Fruit fly (Drosophila melanogaster): Measurements from ENCODE around the gene CG8907.
A peak's percentile ranks its signal among the peaks of the same experiment; 100 is the strongest.

The CG8907 gene

DNA sequence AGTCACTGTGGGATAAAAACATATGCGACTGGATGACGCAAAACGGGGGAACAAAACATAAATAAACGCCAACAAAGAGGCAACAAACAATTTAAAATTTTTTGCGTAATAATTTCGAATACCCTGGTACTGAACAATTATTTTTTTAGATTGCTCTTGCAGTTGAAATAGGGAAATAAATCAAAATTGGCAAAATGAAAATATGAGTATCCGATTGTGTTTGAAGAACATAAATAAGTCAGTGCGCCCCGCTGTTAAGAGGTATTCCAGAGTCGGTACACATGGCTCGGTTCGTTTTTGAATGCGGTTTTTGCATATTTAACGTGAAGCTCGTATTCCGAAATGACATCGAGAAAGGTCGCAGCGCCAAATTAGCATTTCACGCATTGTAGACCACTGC, 22.5 kb upstream of the CG8907 start (continued):
- TF ChIP-seq net (GFP tag; optimal IDR thresholded peaks at IDR 0.05): no peak
- no peak for TF ChIP-seq Eip93F (GFP tag; optimal IDR thresholded peaks at IDR 0.05)
- peak; percentile 19 for TF ChIP-seq CG34406 (GFP tag; optimal IDR thresholded peaks at IDR 0.05)
- TF ChIP-seq dac (GFP tag; optimal IDR thresholded peaks at IDR 0.05): no peak
- no peak for TF ChIP-seq CG9139 (GFP tag; optimal IDR thresholded peaks at IDR 0.05)
- TF ChIP-seq lz (GFP tag; optimal IDR thresholded peaks at IDR 0.05): peak; percentile 77
- no peak for TF ChIP-seq CG6854 (GFP tag; optimal IDR thresholded peaks at IDR 0.05)
- TF ChIP-seq CG3919 (GFP tag; optimal IDR thresholded peaks at IDR 0.05): peak; percentile 12
- no peak for TF ChIP-seq CG1621 (tag; optimal IDR thresholded peaks at IDR 0.05)
- TF ChIP-seq Gug (GFP tag; IDR thresholded peaks at IDR 0.05): no peak
- TF ChIP-seq CG8319 (GFP tag; optimal IDR thresholded peaks at IDR 0.05): peak; percentile 5
- TF ChIP-seq fkh (GFP tag; optimal IDR thresholded peaks at IDR 0.05): no peak
- no peak for TF ChIP-seq CG4318 (GFP tag; optimal IDR thresholded peaks at IDR 0.05)
- peak; percentile 77 for TF ChIP-seq cyc (GFP tag; optimal IDR thresholded peaks at IDR 0.05)
- TF ChIP-seq salr (GFP tag; optimal IDR thresholded peaks at IDR 0.05): no peak
- TF ChIP-seq CG10669 (GFP tag; optimal IDR thresholded peaks at IDR 0.05): no peak
- TF ChIP-seq svp (GFP tag): peak; percentile 86
- TF ChIP-seq CG3032 (tag; optimal IDR thresholded peaks at IDR 0.05): no peak
- no peak for TF ChIP-seq Ets96B (tag; optimal IDR thresholded peaks at IDR 0.05)
- peak; percentile 75 for TF ChIP-seq esn (GFP tag; optimal IDR thresholded peaks at IDR 0.05)
- TF ChIP-seq dsx (GFP tag; optimal IDR thresholded peaks at IDR 0.05; ENCODE audit: poor library complexity, severe bottlenecking): no peak
- no peak for TF ChIP-seq CG11762 (GFP tag; optimal IDR thresholded peaks at IDR 0.05; ENCODE audit: insufficient read depth)
- no peak for TF ChIP-seq CG11294 (GFP tag; IDR thresholded peaks at IDR 0.05)
- TF ChIP-seq pdm3 (GFP tag; optimal IDR thresholded peaks at IDR 0.05): peak; percentile 8
- peak; percentile 20 for TF ChIP-seq Blimp-1 (GFP tag; optimal IDR thresholded peaks at IDR 0.05)
- TF ChIP-seq CG6792 (GFP tag; optimal IDR thresholded peaks at IDR 0.05): peak; percentile 41
- peak; percentile 5 for TF ChIP-seq CG10631 (GFP tag; optimal IDR thresholded peaks at IDR 0.05)
- TF ChIP-seq Sox15 (GFP tag; optimal IDR thresholded peaks at IDR 0.05): peak; percentile 32
- no peak for TF ChIP-seq CG7368 (GFP tag; optimal IDR thresholded peaks at IDR 0.05)
- no peak for TF ChIP-seq CG6276 (GFP tag; optimal IDR thresholded peaks at IDR 0.05)
- no peak for TF ChIP-seq Hr38 (GFP tag; optimal IDR thresholded peaks at IDR 0.05)
- peak; percentile 82 for TF ChIP-seq Hr39 (GFP tag; optimal IDR thresholded peaks at IDR 0.05)
- peak; percentile 1 for TF ChIP-seq Hr4 (GFP tag; optimal IDR thresholded peaks at IDR 0.05)
- TF ChIP-seq Lpt (GFP tag; optimal IDR thresholded peaks at IDR 0.05): no peak
- 0 out of 2 replicates have a peak, but pooled peaks have one; percentile 16 for TF ChIP-seq CG15336 (GFP tag; IDR thresholded peaks at IDR 0.05)
- peak; percentile 43 for TF ChIP-seq Met (GFP tag; optimal IDR thresholded peaks at IDR 0.05)
- TF ChIP-seq OdsH (GFP tag; optimal IDR thresholded peaks at IDR 0.05): peak; percentile 32
- peak; percentile 73 for TF ChIP-seq topi (GFP tag; optimal IDR thresholded peaks at IDR 0.05)

DNA sequence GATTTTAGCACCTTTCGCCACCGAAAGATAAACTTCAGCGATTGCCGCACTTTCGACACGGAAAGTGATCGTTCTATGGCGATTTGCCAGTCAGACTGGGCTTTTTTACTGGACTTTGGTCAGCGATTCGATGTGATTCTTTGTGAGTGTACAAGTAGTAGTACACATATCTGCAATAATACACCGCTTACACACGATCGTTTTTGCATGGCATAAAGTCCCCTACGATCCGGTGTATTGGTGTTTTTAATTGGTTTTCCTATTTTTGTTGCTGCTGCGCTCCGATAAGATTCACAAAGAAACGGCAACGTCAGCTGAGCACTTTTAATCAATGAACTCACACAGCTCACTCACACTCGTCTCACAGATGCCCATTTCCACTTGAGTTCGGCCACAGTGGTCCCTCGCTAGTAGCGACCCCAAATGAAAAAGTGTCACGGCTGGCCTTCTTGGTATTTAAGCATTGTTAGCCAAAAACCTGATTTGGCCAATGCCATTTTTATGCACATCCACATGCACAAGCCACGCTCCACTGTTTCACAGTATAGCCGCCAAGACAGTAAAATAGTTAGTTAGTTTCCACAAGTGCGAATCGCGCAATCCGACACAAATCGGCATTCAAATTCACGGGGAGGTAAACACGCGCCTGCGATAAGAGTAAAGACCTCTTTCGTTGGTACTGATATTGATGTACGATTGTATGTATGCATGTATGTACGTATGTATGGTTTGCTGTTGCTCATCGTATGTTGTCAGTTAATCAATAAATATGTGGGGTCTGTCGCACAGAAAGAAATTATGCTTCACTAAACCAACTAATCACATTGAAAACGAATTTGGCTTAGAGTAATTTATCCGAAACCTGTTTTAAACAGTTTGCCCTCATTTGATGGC, 21.6 kb upstream of the CG8907 start:
- TF ChIP-seq topi (GFP tag; optimal IDR thresholded peaks at IDR 0.05): peak; percentile 88
- peak; percentile 97 for TF ChIP-seq CG11294 (GFP tag; IDR thresholded peaks at IDR 0.05)
- TF ChIP-seq Hr39 (GFP tag; optimal IDR thresholded peaks at IDR 0.05): peak; percentile 93
- TF ChIP-seq CG32006 (GFP tag; optimal IDR thresholded peaks at IDR 0.05): peak; percentile 94
- TF ChIP-seq CG7368 (GFP tag; optimal IDR thresholded peaks at IDR 0.05): peak; percentile 92
- TF ChIP-seq vri (GFP tag; optimal IDR thresholded peaks at IDR 0.05): peak; percentile 87
- TF ChIP-seq CG4318 (GFP tag; optimal IDR thresholded peaks at IDR 0.05): peak; percentile 86
- TF ChIP-seq Eip78C (GFP tag): peak; percentile 96
- peak; percentile 90 for TF ChIP-seq acj6 (GFP tag; optimal IDR thresholded peaks at IDR 0.05)
- TF ChIP-seq CG3919 (GFP tag; optimal IDR thresholded peaks at IDR 0.05): peak; percentile 89
- TF ChIP-seq Eip93F (GFP tag; optimal IDR thresholded peaks at IDR 0.05): peak; percentile 68
- TF ChIP-seq spab (GFP tag; optimal IDR thresholded peaks at IDR 0.05): peak; percentile 82
- peak; percentile 88 for TF ChIP-seq achi (GFP tag; optimal IDR thresholded peaks at IDR 0.05)
- peak; percentile 87 for TF ChIP-seq Lpt (GFP tag; optimal IDR thresholded peaks at IDR 0.05)
- peak; percentile 60 for TF ChIP-seq CG9139 (GFP tag; optimal IDR thresholded peaks at IDR 0.05)
- TF ChIP-seq Sox14 (GFP tag; optimal IDR thresholded peaks at IDR 0.05): peak; percentile 93
- peak; percentile 51 for TF ChIP-seq CG6854 (GFP tag; optimal IDR thresholded peaks at IDR 0.05)
- TF ChIP-seq Gug (GFP tag; IDR thresholded peaks at IDR 0.05): peak; percentile 95
- TF ChIP-seq CG8319 (GFP tag; optimal IDR thresholded peaks at IDR 0.05): peak; percentile 81
- TF ChIP-seq dac (GFP tag; optimal IDR thresholded peaks at IDR 0.05): peak; percentile 86
- TF ChIP-seq lz (GFP tag; optimal IDR thresholded peaks at IDR 0.05): peak; percentile 93
- peak; percentile 74 for TF ChIP-seq Blimp-1 (GFP tag; optimal IDR thresholded peaks at IDR 0.05)
- TF ChIP-seq Sox15 (GFP tag; optimal IDR thresholded peaks at IDR 0.05): peak; percentile 88
- TF ChIP-seq cyc (GFP tag; optimal IDR thresholded peaks at IDR 0.05): peak; percentile 91
- TF ChIP-seq net (GFP tag; optimal IDR thresholded peaks at IDR 0.05): peak; percentile 90
- peak; percentile 82 for TF ChIP-seq dsx (GFP tag; optimal IDR thresholded peaks at IDR 0.05; ENCODE audit: poor library complexity, severe bottlenecking)
- peak; percentile 88 for TF ChIP-seq Ets21C (GFP tag; optimal IDR thresholded peaks at IDR 0.05)
